Worm (Caenorhabditis elegans) whole organism, L4 larva: ENCODE measurements around the gene egl-45.

Experiments used
- D1046.2 ChIP-seq: fragments of 200-800 bp; sonication (Bioruptor generic); IDR thresholded peaks from 2 replicates; pipeline ENCODE4 v1.3.6; 2022; ENCODE audit warnings: missing genetic modification characterization, missing compliant biosample characterization
- F37D6.2 ChIP-seq: sonication (generic microtip); optimal IDR thresholded peaks from 2 replicates; lab custom pipeline; 2016; ENCODE audit warnings: mild to moderate bottlenecking, missing genetic modification characterization, missing compliant biosample characterization
- F49E8.2 ChIP-seq: sonication (generic microtip); optimal IDR thresholded peaks from 2 replicates; lab custom pipeline; 2016; ENCODE audit warnings: missing compliant biosample characterization, mild to moderate bottlenecking, missing genetic modification characterization, borderline replicate concordance
- Y105C5A.15 ChIP-seq: fragments of 200-800 bp; sonication (Bioruptor generic); IDR thresholded peaks from 2 replicates; pipeline ENCODE4 v1.3.6; 2022; ENCODE audit warnings: missing genetic modification characterization, missing compliant biosample characterization
- Y75B8A.6 ChIP-seq: fragments of 200-800 bp; sonication (Bioruptor generic); IDR thresholded peaks from 2 replicates; pipeline ENCODE4 v1.3.6; 2022; ENCODE audit warnings: missing genetic modification reagents, missing genetic modification characterization, missing compliant biosample characterization
- aha-1 ChIP-seq: fragments of 150-350 bp; peaks from one replicate; lab custom pipeline; 2014; ENCODE audit warnings: missing biosample characterization, missing genetic modification characterization
- attf-4 ChIP-seq: sonication (generic microtip); optimal IDR thresholded peaks from 3 replicates; lab custom pipeline; 2017; ENCODE audit warnings: missing biosample characterization, missing genetic modification characterization
- ceh-62 ChIP-seq: sonication (generic microtip); optimal IDR thresholded peaks from 2 replicates; lab custom pipeline; 2017; ENCODE audit warnings: missing biosample characterization, missing genetic modification characterization
- daf-12 ChIP-seq: fragments of 150-350 bp; optimal IDR thresholded peaks from 2 replicates; lab custom pipeline; 2014; ENCODE audit warnings: missing biosample characterization, missing genetic modification reagents, missing genetic modification characterization
- dmd-6 ChIP-seq: fragments of 200-800 bp; sonication (Bioruptor generic); IDR thresholded peaks from 2 replicates; pipeline ENCODE4 v1.3.6; 2022; ENCODE audit warnings: missing genetic modification reagents, missing genetic modification characterization, missing compliant biosample characterization
- dmd-9 ChIP-seq: fragments of 200-800 bp; sonication (Bioruptor generic); IDR thresholded peaks from 2 replicates; pipeline ENCODE4 v1.3.6; 2022; ENCODE audit warnings: missing genetic modification reagents, missing genetic modification characterization, missing compliant biosample characterization
- duxl-1 ChIP-seq: sonication (generic microtip); optimal IDR thresholded peaks from 2 replicates; lab custom pipeline; 2016; ENCODE audit warnings: mild to moderate bottlenecking, missing genetic modification characterization, moderate library complexity, missing compliant biosample characterization; ENCODE audit not compliant: poor library complexity
- egl-27 ChIP-seq: sonication (generic microtip); optimal IDR thresholded peaks from 3 replicates; lab custom pipeline; 2017; ENCODE audit warnings: missing biosample characterization, missing genetic modification reagents, missing genetic modification characterization
- fkh-10 ChIP-seq: fragments of 150-350 bp; optimal IDR thresholded peaks from 2 replicates; lab custom pipeline; 2014; ENCODE audit warnings: missing biosample characterization, missing genetic modification reagents, missing genetic modification characterization
- fos-1 ChIP-seq: fragments of 150-350 bp; optimal IDR thresholded peaks from 2 replicates; lab custom pipeline; 2014; ENCODE audit warnings: missing biosample characterization, missing genetic modification characterization
- hlh-11 ChIP-seq: fragments of 200-800 bp; sonication (Bioruptor generic); optimal IDR thresholded peaks from 2 replicates; lab custom pipeline; 2018; ENCODE audit warnings: mild to moderate bottlenecking, missing genetic modification characterization, missing compliant biosample characterization
- hlh-30 ChIP-seq: sonication (generic microtip); optimal IDR thresholded peaks from 2 replicates; lab custom pipeline; 2017; ENCODE audit warnings: antibody characterized with exemption, mild to moderate bottlenecking, missing genetic modification characterization, missing compliant biosample characterization; ENCODE audit not compliant: insufficient read depth
- lin-1 ChIP-seq: fragments of 200-800 bp; sonication (Bioruptor generic); IDR thresholded peaks from 2 replicates; pipeline ENCODE4 v1.3.6; 2022; ENCODE audit warnings: missing genetic modification reagents, missing genetic modification characterization, missing compliant biosample characterization
- lin-15B ChIP-seq: fragments of 150-350 bp; sonication (generic microtip); optimal IDR thresholded peaks from 3 replicates; lab custom pipeline; 2014; ENCODE audit warnings: missing biosample characterization, missing genetic modification characterization
- lsy-2 ChIP-seq, 2 experiments: fragments of 150-350 bp in 1 of 2; sonication (generic microtip) in 1 of 2; optimal IDR thresholded peaks; 2 replicates each; lab custom pipeline; 2014 to 2017; ENCODE audit warnings: missing biosample characterization in 2 of 2, missing genetic modification characterization in 2 of 2
- madf-5 ChIP-seq, 2 experiments: fragments of 200-800 bp; sonication (Bioruptor generic); IDR thresholded peaks; 2 replicates each; pipeline ENCODE4 v1.3.6; 2022; ENCODE audit warnings: missing compliant biosample characterization in 2 of 2, missing genetic modification characterization in 2 of 2
- mdt-29 ChIP-seq: fragments of 200-800 bp; sonication (Bioruptor generic); IDR thresholded peaks from 2 replicates; pipeline ENCODE4 v1.3.6; 2022; ENCODE audit warnings: missing genetic modification reagents, missing genetic modification characterization, missing compliant biosample characterization
- mep-1 ChIP-seq: fragments of 150-350 bp; sonication (generic microtip); optimal IDR thresholded peaks from 3 replicates; lab custom pipeline; 2014; ENCODE audit warnings: missing biosample characterization, missing genetic modification characterization
- nhr-28 ChIP-seq: fragments of 150-350 bp; optimal IDR thresholded peaks from 2 replicates; lab custom pipeline; 2014; ENCODE audit warnings: missing biosample characterization, missing genetic modification characterization
- nhr-41 ChIP-seq: fragments of 200-800 bp; sonication (Bioruptor generic); IDR thresholded peaks from 2 replicates; pipeline ENCODE4 v1.3.6; 2022; ENCODE audit warnings: missing genetic modification reagents, missing genetic modification characterization, missing compliant biosample characterization
- nhr-6 ChIP-seq: fragments of 150-350 bp; optimal IDR thresholded peaks from 2 replicates; lab custom pipeline; 2014; ENCODE audit warnings: missing biosample characterization, missing genetic modification characterization
- saeg-2 ChIP-seq: fragments of 200-800 bp; sonication (Bioruptor generic); IDR thresholded peaks from 2 replicates; pipeline ENCODE4 v1.3.6; 2022; ENCODE audit warnings: missing genetic modification reagents, missing genetic modification characterization, missing compliant biosample characterization
- unc-62 ChIP-seq, 3 experiments: fragments of 150-350 bp in 1 of 3; sonication (generic microtip); optimal IDR thresholded peaks in 2 of 3; peaks in 1 of 3; 1 replicate in 1 of 3; 2 replicates in 2 of 3; lab custom pipeline; 2014 to 2017; ENCODE audit warnings: missing biosample characterization in 3 of 3, missing genetic modification characterization in 3 of 3, missing genetic modification reagents in 3 of 3, missing genotype in 1 of 3
- zip-2 ChIP-seq: fragments of 150-350 bp; optimal IDR thresholded peaks from 2 replicates; lab custom pipeline; 2014; ENCODE audit warnings: missing biosample characterization, missing genetic modification characterization
- ztf-7 ChIP-seq: fragments of 150-350 bp; optimal IDR thresholded peaks from 2 replicates; lab custom pipeline; 2014; ENCODE audit warnings: missing biosample characterization, missing genetic modification characterization

egl-45 gene

DNA sequence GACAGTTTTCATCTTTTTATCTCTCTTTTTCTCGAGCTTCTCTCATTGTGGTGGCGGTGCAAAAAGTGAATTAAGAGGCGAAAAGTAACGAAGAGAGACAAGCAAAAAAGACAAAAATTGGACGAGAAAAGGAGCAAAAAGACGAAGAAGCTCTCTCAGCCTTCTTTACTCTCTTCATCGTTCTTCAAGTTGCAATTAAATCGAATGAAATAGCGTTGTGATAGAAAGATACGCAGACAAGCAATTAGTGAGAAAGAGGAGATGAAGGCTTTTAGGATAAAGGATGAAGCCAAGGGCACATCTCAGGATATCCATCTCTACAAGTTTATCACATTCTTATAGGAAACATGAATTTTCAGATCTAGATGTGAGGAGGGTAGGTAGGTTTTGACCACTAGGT, 19.7 kb upstream of the egl-45 start:
- TF ChIP-seq aha-1 = peak; percentile 69
- TF ChIP-seq lsy-2 (tag; optimal IDR thresholded peaks at IDR 0.05; lab: Kevin White, UChicago) = peak in 1 of 2 experiments; percentile 22
- TF ChIP-seq ztf-7 (tag; lab: Kevin White, UChicago) = no peak
- TF ChIP-seq fkh-10 = peak; percentile 17

DNA sequence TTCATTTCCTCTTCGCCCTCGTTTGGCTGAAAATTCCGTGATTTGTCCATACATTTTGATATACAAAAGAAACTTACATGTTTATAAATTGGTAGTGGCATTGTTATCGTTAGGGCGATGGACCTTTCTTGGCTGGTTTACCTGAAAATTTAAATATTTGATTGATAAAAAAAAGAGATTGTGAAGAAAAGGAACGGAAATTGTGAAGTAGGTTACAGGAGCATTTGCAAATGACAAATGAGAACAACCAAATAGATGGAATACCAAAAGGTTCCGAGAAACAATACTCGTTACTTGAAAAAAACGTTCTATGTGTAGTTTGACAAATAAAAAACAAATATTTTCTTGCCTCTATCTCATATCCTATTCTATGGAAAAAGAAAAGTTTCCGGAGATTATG, 15.1 kb upstream of the egl-45 start, which contains the start of gene ZK652.8:
ZK652.8 (minus strand) TSS at position 101 of the 400 bp plus-strand sequence.
- TF ChIP-seq aha-1 = peak; percentile 59
- no peak for TF ChIP-seq lsy-2 (tag; optimal IDR thresholded peaks at IDR 0.05; lab: Kevin White, UChicago)

DNA sequence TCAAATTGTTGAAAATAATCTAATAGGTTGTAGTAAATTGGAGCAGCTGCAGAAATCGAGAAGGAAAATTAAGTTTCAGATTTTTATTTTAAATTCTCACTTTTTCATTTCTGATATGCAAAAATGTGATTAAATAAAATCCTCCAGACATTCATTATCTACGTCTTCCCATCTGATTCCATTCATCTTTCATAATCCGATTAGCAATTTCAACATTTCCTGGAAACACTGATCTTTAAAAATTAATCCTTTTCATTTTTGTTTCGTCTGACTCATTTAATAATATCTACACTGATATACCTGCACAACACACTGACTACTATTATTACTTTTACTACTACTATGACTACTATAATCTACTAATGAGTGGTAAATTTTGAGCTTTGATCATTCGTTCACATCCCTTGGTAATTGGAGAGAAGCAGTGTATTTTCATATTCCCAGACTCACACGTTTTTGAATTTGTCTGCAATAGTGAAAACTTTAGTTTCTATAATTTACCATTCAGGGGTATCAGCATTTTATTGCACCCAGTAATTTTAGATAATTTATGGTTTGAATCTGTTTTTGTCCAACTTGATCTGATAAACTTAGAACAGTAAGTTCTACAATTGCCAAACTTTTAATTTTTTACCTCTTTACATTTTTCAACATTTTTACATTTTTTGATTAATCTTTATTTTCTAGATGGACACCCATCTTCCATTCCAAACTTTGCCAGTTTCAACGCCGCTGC, 10.6 kb upstream of the egl-45 start, which contains the start of gene ceh-23:
ceh-23 (plus strand) TSS at position 686 of the 736 bp plus-strand sequence.
- TF ChIP-seq lin-1 (GFP tag; lab: Robert Waterston, UW) (no peak), hlh-30 (tag; lab: Kevin White, UChicago) (no peak), mdt-29 (GFP tag; lab: Robert Waterston, UW) (no peak), F49E8.2 (tag; lab: Kevin White, UChicago) (no peak), nhr-41 (GFP tag; lab: Robert Waterston, UW) (no peak), Y75B8A.6 (GFP tag; lab: Robert Waterston, UW) (no peak)

DNA sequence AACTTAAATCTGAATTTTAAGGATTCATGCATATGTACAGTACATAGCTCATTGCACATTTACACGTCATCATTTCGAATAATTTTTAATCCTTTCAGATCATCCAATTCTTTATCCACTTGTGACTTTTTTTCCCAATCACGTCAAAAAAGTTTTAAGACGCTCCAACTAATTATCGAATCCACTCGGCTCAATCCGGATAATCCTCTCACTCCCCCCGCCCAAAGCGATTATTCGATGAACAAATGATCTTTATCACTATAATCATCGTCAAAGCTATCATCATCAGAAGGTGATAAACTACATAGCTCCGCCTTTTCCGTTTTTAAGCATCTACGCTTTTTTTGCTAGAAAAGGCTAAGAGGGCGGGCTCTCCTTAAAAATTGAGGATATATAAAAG, 9.1 kb upstream of the egl-45 start:
- TF ChIP-seq unc-62 (GFP tag; optimal IDR thresholded peaks at IDR 0.05 in 1 of 2; lab: Kevin White, UChicago) (no peak), unc-62 (tag; optimal IDR thresholded peaks at IDR 0.05; lab: Kevin White, UChicago) (no peak), hlh-11 (tag; lab: Kevin White, UChicago) (no peak), D1046.2 (GFP tag; lab: Robert Waterston, UW) (no peak), Y105C5A.15 (GFP tag; lab: Robert Waterston, UW) (no peak), dmd-9 (GFP tag; lab: Robert Waterston, UW) (no peak), egl-27 (tag; lab: Kevin White, UChicago) (no peak), daf-12 (tag; lab: Kevin White, UChicago) (no peak), lsy-2 (tag; optimal IDR thresholded peaks at IDR 0.05; lab: Kevin White, UChicago) (no peak), lin-15B (no peak), attf-4 (tag; lab: Kevin White, UChicago) (no peak), madf-5 (GFP tag; IDR thresholded peaks at IDR 0.05; lab: Robert Waterston, UW) (no peak), mep-1 (no peak), dmd-6 (GFP tag; lab: Robert Waterston, UW) (no peak), saeg-2 (GFP tag; lab: Robert Waterston, UW) (no peak), duxl-1 (tag; lab: Kevin White, UChicago) (no peak), nhr-28 (tag; lab: Kevin White, UChicago) (no peak), zip-2 (tag; lab: Kevin White, UChicago) (no peak), fos-1 (tag; lab: Kevin White, UChicago) (no peak)

DNA sequence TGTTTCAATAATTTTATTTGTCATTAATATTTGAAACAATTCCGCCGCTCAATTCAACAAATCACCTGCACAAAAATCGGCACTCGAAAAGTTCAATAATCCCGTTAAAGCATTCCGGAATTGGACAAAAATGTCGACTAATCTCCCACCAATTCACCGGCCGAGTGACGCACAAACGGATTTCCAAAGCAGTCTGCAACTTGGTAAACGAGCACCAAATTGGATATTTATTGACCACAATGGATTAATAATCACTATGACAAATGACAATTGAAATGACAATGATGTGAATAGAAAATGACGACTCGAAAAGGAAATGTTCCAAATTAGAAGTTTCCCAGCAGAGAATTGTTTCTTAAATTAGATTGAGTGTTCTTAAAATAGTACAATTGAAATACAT, 7.3 kb upstream of the egl-45 start:
- TF ChIP-seq ceh-62 (tag; lab: Kevin White, UChicago) = no peak
- TF ChIP-seq unc-62 (GFP tag; optimal IDR thresholded peaks at IDR 0.05 in 1 of 2; lab: Kevin White, UChicago) = peak in 1 of 2 experiments; percentile 13
- TF ChIP-seq unc-62 (tag; optimal IDR thresholded peaks at IDR 0.05; lab: Kevin White, UChicago) = no peak
- TF ChIP-seq nhr-6 = no peak
- TF ChIP-seq F37D6.2 (tag; lab: Kevin White, UChicago) = no peak
